Fruit fly (Drosophila melanogaster): ENCODE data around the gene Sfp26Ad.

dm6 chr2L:5893796-5894195, 49.3 kb downstream of the Sfp26Ad start, which contains the start of gene Acp26Aa:
- TF ChIP-seq CG32121 (GFP tag; IDR thresholded peaks at IDR 0.05) (no peak), CG8301 (tag; optimal IDR thresholded peaks at IDR 0.05) (no peak)
